ENCODE assay signal across 1 fruit fly cellular context in genomic region chr2L:12120000-12120399, dm6.
TF ChIP-seq lines count a peak whose summit lies in the region.

No protein-coding gene starts in this region.

TF ChIP-seq in whole organism, prepupa, 60 proteins besides CTCF, POLR2A, EP300 and RAD21 (continued from another document):
- TF ChIP-seq pdm3 (GFP tag; optimal IDR thresholded peaks at IDR 0.05; lab: Kevin White, UChicago) (peak; percentile 11), Eip75B (GFP tag; optimal IDR thresholded peaks at IDR 0.05; lab: Kevin White, UChicago) (peak; percentile 23)
